Fruit fly (Drosophila melanogaster) whole organism: ENCODE results near the gene phtm.

Experiments used
- CG8478 ChIP-seq: fragments of >200 bp; optimal IDR thresholded peaks from 2 replicates; lab custom pipeline; 2018; ENCODE audit warnings: inconsistent platforms
- EcR ChIP-seq, 2 experiments: fragments of >200 bp; optimal IDR thresholded peaks; 2 replicates each; lab custom pipeline; 2017; ENCODE audit warnings: missing biosample characterization in 2 of 2, missing genetic modification characterization in 2 of 2, missing genetic modification reagents in 2 of 2
- pan ChIP-seq: fragments of >200 bp; optimal IDR thresholded peaks from 2 replicates; lab custom pipeline; 2017
- psq ChIP-seq: fragments of >200 bp; optimal IDR thresholded peaks from 2 replicates; lab custom pipeline; 2017
- usp ChIP-seq: fragments of >200 bp; optimal IDR thresholded peaks from 2 replicates; lab custom pipeline; 2017; ENCODE audit warnings: missing biosample characterization, missing genetic modification characterization, mixed read lengths

dm6 chrX:18684928-18685327 is 638 bp upstream of the phtm start:
- TF ChIP-seq CG8478 (lab: Kevin White, UChicago) (no peak), pan (lab: Kevin White, UChicago) (no peak), psq (no peak), EcR (GFP tag; optimal IDR thresholded peaks at IDR 0.05; lab: Kevin White, UChicago) (peak in 1 of 2 experiments; percentile 31), usp (GFP tag; lab: Kevin White, UChicago) (no peak)
